Worm (Caenorhabditis elegans): ENCODE data around the gene F53F4.7.

The F53F4.7 gene

ce11 chrV:13613870-13614269, at the start of gene F53F4.7:
F53F4.7 (minus strand) TSS chrV:13613970.
- TF ChIP-seq W03F9.2 (tag; optimal IDR thresholded peaks at IDR 0.05) (no peak), him-1 (tag; optimal IDR thresholded peaks at IDR 0.05) (no peak), dao-5 (tag; optimal IDR thresholded peaks at IDR 0.05) (no peak)

- TF ChIP-seq dao-5 (tag; optimal IDR thresholded peaks at IDR 0.05) (no peak), W03F9.2 (tag; optimal IDR thresholded peaks at IDR 0.05) (no peak), him-1 (tag; optimal IDR thresholded peaks at IDR 0.05) (no peak)
Observed at ce11 chrV:13660660-13661325, 47.0 kb upstream of the F53F4.7 start, which contains the start of gene letm-1. letm-1 (plus strand) TSS chrV:13661257.

ce11 chrV:13660115-13660514, 46.3 kb upstream of the F53F4.7 start:
- peak; percentile 68 for TF ChIP-seq W03F9.2 (tag; optimal IDR thresholded peaks at IDR 0.05)
- no peak for TF ChIP-seq dao-5 (tag; optimal IDR thresholded peaks at IDR 0.05)

ce11 chrV:13659219-13659618, 45.4 kb upstream of the F53F4.7 start:
- no peak for TF ChIP-seq dao-5 (tag; optimal IDR thresholded peaks at IDR 0.05)
- TF ChIP-seq him-1 (tag; optimal IDR thresholded peaks at IDR 0.05), result no peak
- no peak for TF ChIP-seq W03F9.2 (tag; optimal IDR thresholded peaks at IDR 0.05)

ce11 chrV:13658577-13658976, 44.8 kb upstream of the F53F4.7 start:
- TF ChIP-seq W03F9.2 (tag; optimal IDR thresholded peaks at IDR 0.05) (peak; percentile 28), him-1 (tag; optimal IDR thresholded peaks at IDR 0.05) (no peak)

ce11 chrV:13657841-13658338, 44.1 kb upstream of the F53F4.7 start:
- no peak for TF ChIP-seq dao-5 (tag; optimal IDR thresholded peaks at IDR 0.05)
- TF ChIP-seq W03F9.2 (tag; optimal IDR thresholded peaks at IDR 0.05), result no peak
- no peak for TF ChIP-seq him-1 (tag; optimal IDR thresholded peaks at IDR 0.05)

- TF ChIP-seq W03F9.2 (tag; optimal IDR thresholded peaks at IDR 0.05), result peak; percentile 29
- no peak for TF ChIP-seq him-1 (tag; optimal IDR thresholded peaks at IDR 0.05)
- no peak for TF ChIP-seq dao-5 (tag; optimal IDR thresholded peaks at IDR 0.05)
Observed at ce11 chrV:13657291-13657690, 43.5 kb upstream of the F53F4.7 start.

ce11 chrV:13656346-13657254, 42.8 kb upstream of the F53F4.7 start:
- TF ChIP-seq him-1 (tag; optimal IDR thresholded peaks at IDR 0.05), result no peak
- no peak for TF ChIP-seq W03F9.2 (tag; optimal IDR thresholded peaks at IDR 0.05)
- TF ChIP-seq dao-5 (tag; optimal IDR thresholded peaks at IDR 0.05), result no peak

ce11 chrV:13655202-13655764, 41.5 kb upstream of the F53F4.7 start:
- TF ChIP-seq him-1 (tag; optimal IDR thresholded peaks at IDR 0.05) (peak; percentile 48), W03F9.2 (tag; optimal IDR thresholded peaks at IDR 0.05) (no peak), dao-5 (tag; optimal IDR thresholded peaks at IDR 0.05) (no peak)

ce11 chrV:13654394-13654792, 40.6 kb upstream of the F53F4.7 start:
- no peak for TF ChIP-seq dao-5 (tag; optimal IDR thresholded peaks at IDR 0.05)
- no peak for TF ChIP-seq him-1 (tag; optimal IDR thresholded peaks at IDR 0.05)
- no peak for TF ChIP-seq W03F9.2 (tag; optimal IDR thresholded peaks at IDR 0.05)

ce11 chrV:13653713-13654393, 40.1 kb upstream of the F53F4.7 start, which contains the start of gene lpin-1:
lpin-1 (minus strand) TSS chrV:13654129.
- no peak for TF ChIP-seq dao-5 (tag; optimal IDR thresholded peaks at IDR 0.05)
- no peak for TF ChIP-seq W03F9.2 (tag; optimal IDR thresholded peaks at IDR 0.05)

ce11 chrV:13652322-13652721, 38.6 kb upstream of the F53F4.7 start:
- no peak for TF ChIP-seq him-1 (tag; optimal IDR thresholded peaks at IDR 0.05)
- TF ChIP-seq W03F9.2 (tag; optimal IDR thresholded peaks at IDR 0.05), result no peak
- TF ChIP-seq dao-5 (tag; optimal IDR thresholded peaks at IDR 0.05), result no peak

- no peak for TF ChIP-seq him-1 (tag; optimal IDR thresholded peaks at IDR 0.05)
- TF ChIP-seq W03F9.2 (tag; optimal IDR thresholded peaks at IDR 0.05), result no peak
- TF ChIP-seq dao-5 (tag; optimal IDR thresholded peaks at IDR 0.05), result no peak
Observed at ce11 chrV:13650800-13651199, 37.0 kb upstream of the F53F4.7 start.

All from whole organism, L4/young adult.